Worm (Caenorhabditis elegans): ENCODE results near the gene swan-2.

Gene swan-2

ce11 chrV:13816877-13817276 is 12.8 kb upstream of the swan-2 start, which contains the start of gene F55B12.2:
Gene F55B12.2, minus strand, starts transcription at chrV:13816977.
- TF ChIP-seq F13H6.1 (tag; optimal IDR thresholded peaks at IDR 0.05) (no peak), gmeb-1 (tag; optimal IDR thresholded peaks at IDR 0.05) (no peak), nhr-11 (tag; optimal IDR thresholded peaks at IDR 0.05) (no peak), blmp-1 (tag; optimal IDR thresholded peaks at IDR 0.05; ENCODE audit: insufficient read depth) (no peak), unc-55 (GFP tag; optimal IDR thresholded peaks at IDR 0.05) (no peak), nhr-25 (tag; optimal IDR thresholded peaks at IDR 0.05) (no peak), unc-62 (GFP tag; optimal IDR thresholded peaks at IDR 0.05) (no peak), elt-3 (tag; optimal IDR thresholded peaks at IDR 0.05) (no peak), ztf-1 (GFP tag; conservative IDR thresholded peaks at IDR 0.05) (no peak), mbf-1 (tag; optimal IDR thresholded peaks at IDR 0.05) (no peak), crh-2 (tag; optimal IDR thresholded peaks at IDR 0.05) (no peak), ceh-82 (tag; optimal IDR thresholded peaks at IDR 0.05) (no peak), sma-9 (GFP tag; optimal IDR thresholded peaks at IDR 0.05) (no peak), sma-9 (tag; optimal IDR thresholded peaks at IDR 0.05) (no peak), mab-5 (tag; optimal IDR thresholded peaks at IDR 0.05) (no peak), dmd-4 (tag; optimal IDR thresholded peaks at IDR 0.05) (no peak)

ce11 chrV:13812931-13813330 is 8.8 kb upstream of the swan-2 start, which contains the start of gene ceh-24:
Gene ceh-24, plus strand, starts transcription at chrV:13813231.
- TF ChIP-seq lin-39 (tag; optimal IDR thresholded peaks at IDR 0.05) (no peak), nhr-12 (tag; optimal IDR thresholded peaks at IDR 0.05) (no peak), mbf-1 (tag; optimal IDR thresholded peaks at IDR 0.05) (no peak), nhr-237 (tag; optimal IDR thresholded peaks at IDR 0.05) (no peak)

DNA sequence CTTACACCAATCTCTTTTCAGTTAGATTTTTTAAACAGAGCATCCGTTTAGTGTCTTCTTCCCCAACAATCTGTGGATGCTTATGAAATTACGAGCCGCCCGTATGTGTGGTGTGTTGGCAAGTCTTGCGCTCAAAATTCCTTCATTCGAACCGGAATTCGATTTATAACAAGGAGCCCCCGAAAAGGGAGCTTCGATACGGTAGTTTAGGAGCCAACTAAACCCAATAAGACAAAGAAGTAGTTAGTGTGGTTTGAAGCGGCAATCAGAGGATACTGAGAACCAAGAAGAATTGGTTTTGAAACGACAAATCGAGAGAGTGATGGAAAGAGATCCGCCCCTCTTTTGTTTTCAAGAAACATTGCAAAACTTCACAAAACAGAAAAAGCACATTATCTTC is 8.2 kb upstream of the swan-2 start:
- no peak for TF ChIP-seq nhr-10 (tag; optimal IDR thresholded peaks at IDR 0.05)
- no peak for TF ChIP-seq ceh-82 (tag; optimal IDR thresholded peaks at IDR 0.05)
- no peak for TF ChIP-seq egl-27 (tag; optimal IDR thresholded peaks at IDR 0.05)
- no peak for TF ChIP-seq unc-55 (GFP tag; optimal IDR thresholded peaks at IDR 0.05)
- no peak for TF ChIP-seq peb-1 (tag; optimal IDR thresholded peaks at IDR 0.05)
- no peak for TF ChIP-seq elt-1 (tag; optimal IDR thresholded peaks at IDR 0.05)
- TF ChIP-seq unc-39 (tag; optimal IDR thresholded peaks at IDR 0.05) = no peak
- TF ChIP-seq ztf-11 (tag; optimal IDR thresholded peaks at IDR 0.05) = no peak
- no peak for TF ChIP-seq crh-2 (tag; optimal IDR thresholded peaks at IDR 0.05)
- no peak for TF ChIP-seq blmp-1 (tag; optimal IDR thresholded peaks at IDR 0.05; ENCODE audit: insufficient read depth)
- TF ChIP-seq dmd-4 (tag; optimal IDR thresholded peaks at IDR 0.05) = no peak
- TF ChIP-seq nhr-11 (tag; optimal IDR thresholded peaks at IDR 0.05) = no peak
- no peak for TF ChIP-seq nhr-21 (tag; optimal IDR thresholded peaks at IDR 0.05)
- no peak for TF ChIP-seq nhr-23 (tag; optimal IDR thresholded peaks at IDR 0.05)
- TF ChIP-seq nhr-237 (tag; optimal IDR thresholded peaks at IDR 0.05) = no peak
- TF ChIP-seq ztf-1 (GFP tag; conservative IDR thresholded peaks at IDR 0.05) = no peak
- TF ChIP-seq sma-9 (GFP tag; optimal IDR thresholded peaks at IDR 0.05) = no peak
- TF ChIP-seq sma-9 (tag; optimal IDR thresholded peaks at IDR 0.05) = no peak

DNA sequence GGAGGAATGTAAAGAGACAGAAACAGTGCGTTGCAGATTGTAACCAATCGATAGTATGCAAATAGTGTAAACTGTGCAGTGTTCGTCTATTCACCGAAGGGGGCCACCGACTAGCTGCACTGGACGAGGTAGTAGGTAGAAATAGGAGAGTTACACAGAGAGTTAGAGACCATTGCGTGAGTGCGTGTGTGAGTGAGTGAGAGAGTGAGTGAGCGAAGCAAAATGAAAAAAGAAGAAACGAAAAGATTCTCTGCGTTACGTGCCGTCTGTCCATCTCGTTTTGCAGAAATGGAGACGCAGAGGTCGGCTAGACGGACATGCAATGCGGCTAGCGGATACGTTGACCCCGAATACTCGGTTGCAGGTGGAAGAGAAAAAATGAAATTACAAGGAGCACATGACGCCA is 4.4 kb upstream of the swan-2 start:
- TF ChIP-seq ceh-16 (tag; optimal IDR thresholded peaks at IDR 0.05) (peak; percentile 0), blmp-1 (tag; optimal IDR thresholded peaks at IDR 0.05; ENCODE audit: insufficient read depth) (peak; percentile 63), gmeb-1 (tag; optimal IDR thresholded peaks at IDR 0.05) (peak; percentile 46), ztf-4 (tag; optimal IDR thresholded peaks at IDR 0.05) (no peak), lsy-2 (tag; optimal IDR thresholded peaks at IDR 0.05) (peak in 1 of 2 experiments; percentile 63), unc-39 (tag; optimal IDR thresholded peaks at IDR 0.05) (peak; percentile 7), sem-4 (tag; optimal IDR thresholded peaks at IDR 0.05) (peak; percentile 6), unc-55 (GFP tag; optimal IDR thresholded peaks at IDR 0.05) (peak; percentile 80), Y55F3AM.14 (GFP tag; optimal IDR thresholded peaks at IDR 0.05) (peak; percentile 6), ZK546.5 (tag; optimal IDR thresholded peaks at IDR 0.05) (no peak), nhr-25 (tag; optimal IDR thresholded peaks at IDR 0.05) (no peak), alr-1 (tag; optimal IDR thresholded peaks at IDR 0.05) (no peak), sma-9 (GFP tag; optimal IDR thresholded peaks at IDR 0.05) (peak; percentile 41), sma-9 (tag; optimal IDR thresholded peaks at IDR 0.05) (no peak), lin-13 (GFP tag; optimal IDR thresholded peaks at IDR 0.05) (peak; percentile 24), nhr-129 (tag; optimal IDR thresholded peaks at IDR 0.05) (peak; percentile 94), F13H6.1 (tag; optimal IDR thresholded peaks at IDR 0.05) (peak; percentile 89), C34F6.9 (tag; optimal IDR thresholded peaks at IDR 0.05) (peak; percentile 76), nhr-10 (tag; optimal IDR thresholded peaks at IDR 0.05) (no peak), lin-11 (tag; optimal IDR thresholded peaks at IDR 0.05) (peak; percentile 5), fos-1 (tag; optimal IDR thresholded peaks at IDR 0.05) (peak; percentile 78), nhr-23 (tag; optimal IDR thresholded peaks at IDR 0.05) (no peak), crh-2 (tag; optimal IDR thresholded peaks at IDR 0.05) (peak; percentile 75), snpc-4 (tag; optimal IDR thresholded peaks at IDR 0.05) (no peak), mbf-1 (tag; optimal IDR thresholded peaks at IDR 0.05) (no peak)

All from whole organism, L2 larva.